Worm (Caenorhabditis elegans): Measurements from ENCODE around the gene tnt-2.

- TF ChIP-seq dao-5 (tag; optimal IDR thresholded peaks at IDR 0.05) (no peak), W03F9.2 (tag; optimal IDR thresholded peaks at IDR 0.05) (no peak), him-1 (tag; optimal IDR thresholded peaks at IDR 0.05) (no peak)
Observed at ce11 chrX:8761497-8761896, 38.1 kb upstream of the tnt-2 start, which contains the start of gene M02D8.5.

Measured in whole organism, L4/young adult.